Fruit fly (Drosophila melanogaster) whole organism, prepupa: Measurements from ENCODE around the gene yuri.
A peak's percentile ranks its signal among the peaks of the same experiment; 100 is the strongest.

Source experiments
- Blimp-1 ChIP-seq: fragments of 200-800 bp; sonication (Bioruptor generic); optimal IDR thresholded peaks from 3 replicates; lab custom pipeline; 2017; ENCODE audit warnings: missing biosample characterization, missing genetic modification characterization, mild to moderate bottlenecking, moderate library complexity, missing genetic modification reagents
- CG10631 ChIP-seq: fragments of 200-800 bp; sonication (Bioruptor generic); optimal IDR thresholded peaks from 2 replicates; lab custom pipeline; 2016; ENCODE audit warnings: missing biosample characterization, missing genetic modification characterization
- CG11294 ChIP-seq: fragments of 200-800 bp; sonication (Bioruptor generic); IDR thresholded peaks from 2 replicates; pipeline ENCODE4 v1.3.6; 2022; ENCODE audit warnings: missing biosample characterization, missing genetic modification characterization
- CG11762 ChIP-seq: fragments of 200-800 bp; sonication (Bioruptor generic); optimal IDR thresholded peaks from 3 replicates; lab custom pipeline; 2016; ENCODE audit warnings: missing biosample characterization, missing genetic modification characterization; ENCODE audit not compliant: insufficient read depth
- CG1621 ChIP-seq: fragments of 200-800 bp; sonication (Bioruptor generic); optimal IDR thresholded peaks from 3 replicates; lab custom pipeline; 2018; ENCODE audit warnings: missing biosample characterization, mild to moderate bottlenecking, missing genetic modification characterization
- CG16779 ChIP-seq: fragments of 200-800 bp; sonication (Bioruptor generic); optimal IDR thresholded peaks from 3 replicates; lab custom pipeline; 2017; ENCODE audit warnings: missing biosample characterization, mild to moderate bottlenecking, missing genetic modification characterization
- CG3032 ChIP-seq: fragments of 200-800 bp; optimal IDR thresholded peaks from 2 replicates; lab custom pipeline; 2019; ENCODE audit warnings: missing biosample characterization, mild to moderate bottlenecking, missing genetic modification characterization, moderate library complexity
- CG31627 ChIP-seq: fragments of 200-800 bp; sonication (Bioruptor generic); optimal IDR thresholded peaks from 3 replicates; lab custom pipeline; 2016; ENCODE audit warnings: missing biosample characterization, missing genetic modification characterization
- CG32006 ChIP-seq: fragments of 200-800 bp; sonication (Bioruptor generic); optimal IDR thresholded peaks from 3 replicates; lab custom pipeline; 2017; ENCODE audit warnings: missing biosample characterization, mild to moderate bottlenecking, missing genetic modification characterization
- CG3919 ChIP-seq: fragments of 200-800 bp; sonication (Bioruptor generic); optimal IDR thresholded peaks from 3 replicates; lab custom pipeline; 2016; ENCODE audit warnings: missing biosample characterization, missing genetic modification characterization
- CG4318 ChIP-seq: fragments of 200-800 bp; sonication (Bioruptor generic); optimal IDR thresholded peaks from 3 replicates; lab custom pipeline; 2017; ENCODE audit warnings: missing biosample characterization, mild to moderate bottlenecking, missing genetic modification characterization
- CG6163 ChIP-seq: fragments of 200-800 bp; sonication (Bioruptor generic); IDR thresholded peaks from 3 replicates; pipeline ENCODE4 v1.3.6; 2022; ENCODE audit warnings: missing biosample characterization, missing genetic modification characterization
- CG6854 ChIP-seq: fragments of 200-800 bp; sonication (Bioruptor generic); optimal IDR thresholded peaks from 2 replicates; lab custom pipeline; 2017; ENCODE audit warnings: missing biosample characterization, mild to moderate bottlenecking, missing genetic modification characterization
- CG7368 ChIP-seq: fragments of 200-800 bp; sonication (Bioruptor generic); optimal IDR thresholded peaks from 3 replicates; lab custom pipeline; 2016; ENCODE audit warnings: missing biosample characterization, missing genetic modification characterization
- CG8319 ChIP-seq: fragments of 200-800 bp; sonication (Bioruptor generic); optimal IDR thresholded peaks from 3 replicates; lab custom pipeline; 2016; ENCODE audit warnings: missing biosample characterization, missing genetic modification characterization
- CG8632 ChIP-seq: fragments of 200-800 bp; sonication (Bioruptor generic); optimal IDR thresholded peaks from 3 replicates; lab custom pipeline; 2016; ENCODE audit warnings: missing biosample characterization, missing genetic modification characterization
- CG9139 ChIP-seq: fragments of 200-800 bp; sonication (Bioruptor generic); optimal IDR thresholded peaks from 3 replicates; lab custom pipeline; 2017; ENCODE audit warnings: missing biosample characterization, mild to moderate bottlenecking, missing genetic modification characterization
- Eip93F ChIP-seq: fragments of 200-800 bp; sonication (Bioruptor generic); optimal IDR thresholded peaks from 2 replicates; lab custom pipeline; 2016; ENCODE audit warnings: missing biosample characterization, mild to moderate bottlenecking, missing genetic modification characterization
- Ets96B ChIP-seq: fragments of 200-800 bp; optimal IDR thresholded peaks from 2 replicates; lab custom pipeline; 2019; ENCODE audit warnings: missing biosample characterization, mild to moderate bottlenecking, missing genetic modification characterization, moderate library complexity
- Hr38 ChIP-seq: sonication (Bioruptor generic); optimal IDR thresholded peaks from 2 replicates; lab custom pipeline; 2016; ENCODE audit warnings: missing biosample characterization, missing genetic modification characterization
- Hr4 ChIP-seq: fragments of 200-800 bp; sonication (Bioruptor generic); optimal IDR thresholded peaks from 3 replicates; lab custom pipeline; 2016; ENCODE audit warnings: missing biosample characterization, missing genetic modification characterization
- Lpt ChIP-seq: fragments of 200-800 bp; sonication (Bioruptor generic); optimal IDR thresholded peaks from 3 replicates; lab custom pipeline; 2016; ENCODE audit warnings: missing biosample characterization, missing genetic modification characterization
- Met ChIP-seq: fragments of 200-800 bp; sonication (Bioruptor generic); optimal IDR thresholded peaks from 3 replicates; lab custom pipeline; 2016; ENCODE audit warnings: missing biosample characterization, missing genetic modification characterization
- achi ChIP-seq: fragments of 200-800 bp; sonication (Bioruptor generic); optimal IDR thresholded peaks from 3 replicates; lab custom pipeline; 2016; ENCODE audit warnings: missing biosample characterization, missing genetic modification characterization
- dac ChIP-seq: fragments of 200-800 bp; sonication (Bioruptor generic); optimal IDR thresholded peaks from 2 replicates; lab custom pipeline; 2017; ENCODE audit warnings: missing biosample characterization, mild to moderate bottlenecking, missing genetic modification characterization
- dsx ChIP-seq: fragments of 200-800 bp; optimal IDR thresholded peaks from 3 replicates; lab custom pipeline; 2019; ENCODE audit warnings: missing biosample characterization, mild to moderate bottlenecking, missing genetic modification characterization, moderate library complexity; ENCODE audit not compliant: poor library complexity, severe bottlenecking
- eg ChIP-seq: fragments of 200-800 bp; sonication (Bioruptor generic); IDR thresholded peaks from 3 replicates; pipeline ENCODE4 v1.3.6; 2022; ENCODE audit warnings: missing biosample characterization, missing genetic modification characterization
- fd59A ChIP-seq: fragments of 200-800 bp; sonication (Bioruptor generic); optimal IDR thresholded peaks from 2 replicates; lab custom pipeline; 2017; ENCODE audit warnings: missing biosample characterization, mild to moderate bottlenecking, missing genetic modification characterization, missing genetic modification reagents
- net ChIP-seq: fragments of 200-800 bp; sonication (Bioruptor generic); optimal IDR thresholded peaks from 3 replicates; lab custom pipeline; 2016; ENCODE audit warnings: missing biosample characterization, missing genetic modification characterization
- pdm3 ChIP-seq: fragments of 200-800 bp; sonication (Bioruptor generic); optimal IDR thresholded peaks from 3 replicates; lab custom pipeline; 2016; ENCODE audit warnings: missing biosample characterization, missing genetic modification characterization
- salr ChIP-seq, 2 experiments: fragments of 200-800 bp; sonication (Bioruptor generic); optimal IDR thresholded peaks; 3 replicates each; lab custom pipeline; 2016 to 2018; ENCODE audit warnings: missing biosample characterization in 2 of 2, missing genetic modification characterization in 2 of 2, mild to moderate bottlenecking in 1 of 2
- spab ChIP-seq: fragments of 200-800 bp; sonication (Bioruptor generic); optimal IDR thresholded peaks from 2 replicates; lab custom pipeline; 2017; ENCODE audit warnings: missing biosample characterization, mild to moderate bottlenecking, missing genetic modification characterization, missing genetic modification reagents
- ss ChIP-seq, 2 experiments: fragments of 200-800 bp; sonication (Bioruptor generic); optimal IDR thresholded peaks; 2 replicates in 1 of 2; 3 replicates in 1 of 2; lab custom pipeline; 2017 to 2018; ENCODE audit warnings: mild to moderate bottlenecking in 2 of 2, missing biosample characterization in 2 of 2, missing genetic modification characterization in 2 of 2, moderate library complexity in 1 of 2
- svp ChIP-seq: fragments of 200-800 bp; sonication (Bioruptor generic); peaks from one replicate; lab custom pipeline; 2016; ENCODE audit warnings: missing biosample characterization, missing genetic modification characterization
- topi ChIP-seq: fragments of 200-800 bp; sonication (Bioruptor generic); optimal IDR thresholded peaks from 3 replicates; lab custom pipeline; 2016; ENCODE audit warnings: missing biosample characterization, missing genetic modification characterization

yuri gene

DNA sequence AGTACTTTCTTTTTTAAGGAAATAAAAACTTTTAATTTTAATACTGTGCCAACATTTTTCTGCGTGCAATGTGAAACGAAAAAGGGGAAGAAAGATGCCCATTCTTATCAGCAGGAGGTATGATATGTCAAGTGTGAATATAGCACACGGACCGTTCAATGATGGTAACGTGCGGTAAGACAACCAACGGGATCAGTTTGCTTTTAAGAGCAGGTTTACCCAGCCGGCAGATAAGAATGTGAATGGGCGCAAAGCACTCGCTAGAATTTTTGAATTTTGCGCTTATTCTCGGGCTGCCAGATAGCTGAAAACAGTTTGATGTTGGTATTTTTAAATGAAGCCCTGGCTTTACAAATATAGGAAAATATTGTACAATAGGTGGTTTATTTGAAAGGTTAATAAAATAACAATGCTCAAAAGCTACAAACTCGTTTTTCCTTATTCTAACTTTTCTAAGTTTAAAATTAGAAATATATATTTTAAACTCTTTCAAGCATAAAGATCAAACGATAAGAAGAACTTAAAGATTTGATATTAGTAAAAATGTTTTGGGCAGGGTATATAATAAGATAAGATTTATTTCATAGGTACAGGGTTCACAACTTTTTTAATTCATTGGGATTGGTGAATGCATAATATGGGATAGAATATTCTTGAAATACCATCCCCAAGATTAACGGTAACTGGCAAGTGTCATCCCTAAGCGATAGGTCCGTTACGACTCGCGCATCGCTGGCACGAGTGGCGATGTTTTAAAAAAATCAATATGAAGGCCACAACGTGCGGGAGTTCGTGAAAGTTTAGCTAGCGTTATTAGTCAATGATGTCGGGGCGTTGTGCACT lies 16.1 kb downstream of the yuri start, which contains the start of gene dao (continued):
- no peak for TF ChIP-seq Ets96B
- no peak for TF ChIP-seq CG16779
- TF ChIP-seq achi = no peak
- TF ChIP-seq CG1621 (tag; lab: Kevin White, UChicago) = no peak
- TF ChIP-seq CG6163 (GFP tag; lab: Robert Waterston, UW) = no peak
- no peak for TF ChIP-seq Met (GFP tag; lab: Kevin White, UChicago)
- no peak for TF ChIP-seq net
- peak; percentile 26 for TF ChIP-seq Hr4 (GFP tag; lab: Kevin White, UChicago)
- peak; percentile 19 for TF ChIP-seq CG31627 (GFP tag; lab: Kevin White, UChicago)
- TF ChIP-seq, all 60 proteins: peak for 15

- TF ChIP-seq CG8632 (GFP tag; lab: Kevin White, UChicago) (no peak), CG10631 (GFP tag; lab: Kevin White, UChicago) (no peak), ss (GFP tag; optimal IDR thresholded peaks at IDR 0.05; lab: Kevin White, UChicago) (no peak), Hr4 (GFP tag; lab: Kevin White, UChicago) (no peak), achi (no peak), dsx (GFP tag; lab: Kevin White, UChicago) (no peak), Lpt (GFP tag; lab: Kevin White, UChicago) (no peak), topi (GFP tag; lab: Kevin White, UChicago) (no peak), pdm3 (GFP tag; lab: Kevin White, UChicago) (no peak), fd59A (GFP tag; lab: Kevin White, UChicago) (no peak), CG32006 (GFP tag; lab: Kevin White, UChicago) (no peak), eg (GFP tag; lab: Robert Waterston, UW) (no peak), CG9139 (GFP tag; lab: Kevin White, UChicago) (no peak), CG6854 (GFP tag; lab: Kevin White, UChicago) (no peak), dac (no peak), Blimp-1 (GFP tag; lab: Kevin White, UChicago) (no peak), CG7368 (GFP tag; lab: Kevin White, UChicago) (no peak), CG11294 (no peak)
Observed at dm6 chr2L:15247614-15248013, 16.9 kb downstream of the yuri start, which contains the start of gene ZnT35C. ZnT35C (minus strand) TSS chr2L:15247714.

DNA sequence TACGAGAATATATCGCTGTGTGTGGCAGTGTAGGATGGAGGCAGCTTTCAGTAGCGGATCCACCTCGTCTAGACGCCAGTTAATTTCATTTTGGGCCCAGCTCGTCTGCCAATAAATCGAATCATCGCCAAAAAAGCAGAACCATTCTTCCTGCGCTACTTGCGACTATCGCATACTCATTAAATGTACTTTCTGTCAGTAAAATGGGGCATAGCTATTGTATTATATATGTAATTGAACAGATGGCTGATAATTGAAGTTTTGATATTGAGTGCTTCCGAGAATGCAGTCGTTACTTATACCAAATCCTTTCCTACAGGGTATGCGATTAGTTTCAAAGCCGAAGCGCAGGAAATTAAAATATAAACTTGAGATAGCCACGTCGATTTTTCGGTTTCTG lies 19.8 kb downstream of the yuri start:
- TF ChIP-seq CG8319 (GFP tag; lab: Kevin White, UChicago) (no peak), CG4318 (GFP tag; lab: Kevin White, UChicago) (no peak), Eip93F (no peak), CG3032 (tag; lab: Kevin White, UChicago) (no peak), Hr38 (GFP tag; lab: Kevin White, UChicago) (no peak), CG32006 (GFP tag; lab: Kevin White, UChicago) (no peak), salr (GFP tag; optimal IDR thresholded peaks at IDR 0.05; lab: Kevin White, UChicago) (no peak), CG11762 (GFP tag; lab: Kevin White, UChicago) (no peak), fd59A (GFP tag; lab: Kevin White, UChicago) (no peak), spab (GFP tag; lab: Kevin White, UChicago) (no peak), CG3919 (no peak), svp (GFP tag; lab: Kevin White, UChicago) (no peak), Lpt (GFP tag; lab: Kevin White, UChicago) (no peak)
- TF ChIP-seq, all 60 proteins: peak for 0
